Worm (Caenorhabditis elegans): ENCODE data around the gene C46C2.7.

The C46C2.7 gene

ce11 chrIV:9218415-9218814 is 23.8 kb downstream of the C46C2.7 start:
- TF ChIP-seq tbx-37 (GFP tag; conservative IDR thresholded peaks at IDR 0.05): no peak
- TF ChIP-seq F13C5.2 (tag; optimal IDR thresholded peaks at IDR 0.05): no peak
- no peak for TF ChIP-seq tbx-11 (GFP tag; IDR thresholded peaks at IDR 0.05)
- no peak for TF ChIP-seq pes-1 (GFP tag; IDR thresholded peaks at IDR 0.05)
- TF ChIP-seq ama-1 (optimal IDR thresholded peaks at IDR 0.05): no peak
- TF ChIP-seq scrt-1 (GFP tag; IDR thresholded peaks at IDR 0.05): no peak
- no peak for TF ChIP-seq hmbx-1 (tag; optimal IDR thresholded peaks at IDR 0.05)
- TF ChIP-seq hnd-1 (tag; optimal IDR thresholded peaks at IDR 0.05): no peak
- TF ChIP-seq aly-1 (tag; optimal IDR thresholded peaks at IDR 0.05): no peak
- no peak for TF ChIP-seq ceh-36 (tag; optimal IDR thresholded peaks at IDR 0.05)

DNA sequence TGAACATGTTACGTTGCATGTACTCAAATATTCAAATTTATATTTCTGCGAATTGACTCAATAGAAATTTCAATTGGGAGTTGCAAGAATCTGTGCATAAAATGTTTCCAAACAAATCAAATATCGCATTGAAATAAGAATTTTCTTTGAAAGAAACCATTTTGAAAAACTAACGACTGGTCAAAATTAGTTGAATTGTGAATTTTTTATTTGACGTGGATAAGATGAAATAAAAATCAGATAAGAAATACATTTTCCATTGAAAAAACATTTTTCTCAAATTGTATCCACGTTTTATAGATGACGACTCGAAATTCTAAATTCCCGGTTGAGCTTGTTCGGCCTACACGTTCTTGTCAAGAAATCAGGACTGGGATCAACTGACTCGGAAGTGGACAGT is 30.2 kb downstream of the C46C2.7 start, which contains the start of gene C46C2.3:
C46C2.3 (plus strand) TSS at position 301 of the 400 bp plus-strand sequence.
- TF ChIP-seq hmbx-1 (tag; optimal IDR thresholded peaks at IDR 0.05) (no peak), ceh-36 (tag; optimal IDR thresholded peaks at IDR 0.05) (no peak), tbx-37 (GFP tag; conservative IDR thresholded peaks at IDR 0.05) (no peak), tra-4 (tag; optimal IDR thresholded peaks at IDR 0.05) (no peak)

- TF ChIP-seq tbx-11 (GFP tag; IDR thresholded peaks at IDR 0.05): no peak
- no peak for TF ChIP-seq pes-1 (GFP tag; IDR thresholded peaks at IDR 0.05)
- no peak for TF ChIP-seq sea-1 (GFP tag; conservative IDR thresholded peaks at IDR 0.05)
- no peak for TF ChIP-seq ceh-36 (tag; optimal IDR thresholded peaks at IDR 0.05)
- TF ChIP-seq tbx-37 (GFP tag; conservative IDR thresholded peaks at IDR 0.05): no peak
- TF ChIP-seq aly-1 (tag; optimal IDR thresholded peaks at IDR 0.05): no peak
- TF ChIP-seq flt-1 (GFP tag; IDR thresholded peaks at IDR 0.05): no peak
- TF ChIP-seq scrt-1 (GFP tag; IDR thresholded peaks at IDR 0.05): no peak
- no peak for TF ChIP-seq ceh-13 (GFP tag; optimal IDR thresholded peaks at IDR 0.05)
- TF ChIP-seq B0310.2 (tag; optimal IDR thresholded peaks at IDR 0.05): no peak
Measured at ce11 chrIV:9227650-9228049, 33.0 kb downstream of the C46C2.7 start.

ce11 chrIV:9232421-9233141 is 38.0 kb downstream of the C46C2.7 start, which contains the start of gene Y11D7A.3:
Gene Y11D7A.3 (plus strand): TSS chrIV:9233091.
- TF ChIP-seq ceh-13 (GFP tag; optimal IDR thresholded peaks at IDR 0.05): no peak
- no peak for TF ChIP-seq hmbx-1 (tag; optimal IDR thresholded peaks at IDR 0.05)
- no peak for TF ChIP-seq hnd-1 (tag; optimal IDR thresholded peaks at IDR 0.05)
- no peak for TF ChIP-seq B0310.2 (tag; optimal IDR thresholded peaks at IDR 0.05)
- no peak for TF ChIP-seq aly-1 (tag; optimal IDR thresholded peaks at IDR 0.05)
- no peak for TF ChIP-seq sea-1 (GFP tag; conservative IDR thresholded peaks at IDR 0.05)
- TF ChIP-seq scrt-1 (GFP tag; IDR thresholded peaks at IDR 0.05): no peak
- TF ChIP-seq tbx-37 (GFP tag; conservative IDR thresholded peaks at IDR 0.05): no peak
- no peak for TF ChIP-seq tra-4 (tag; optimal IDR thresholded peaks at IDR 0.05)

DNA sequence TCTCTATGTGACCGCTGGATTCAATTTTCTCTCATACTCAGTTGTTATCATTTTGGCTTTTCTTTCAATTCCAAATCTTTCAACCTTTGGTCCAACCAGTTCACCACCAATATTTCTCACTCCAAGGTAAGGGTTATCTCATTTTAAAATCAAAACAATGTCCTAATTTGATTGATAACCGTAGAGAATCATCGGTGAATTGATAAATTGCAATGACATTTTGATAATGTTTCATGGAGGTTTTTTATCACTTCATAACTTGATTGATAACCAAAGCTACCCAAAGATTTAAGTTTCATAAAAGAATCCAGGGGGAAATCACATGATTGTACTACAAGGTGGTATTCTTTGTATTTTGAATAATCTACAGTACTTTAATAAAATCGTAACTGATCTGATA is 44.5 kb downstream of the C46C2.7 start:
- no peak for TF ChIP-seq tbx-37 (GFP tag; conservative IDR thresholded peaks at IDR 0.05)
- no peak for TF ChIP-seq hmbx-1 (tag; optimal IDR thresholded peaks at IDR 0.05)
- no peak for TF ChIP-seq flt-1 (GFP tag; IDR thresholded peaks at IDR 0.05)
- TF ChIP-seq hmg-4 (GFP tag; optimal IDR thresholded peaks at IDR 0.05): no peak
- no peak for TF ChIP-seq ama-1 (optimal IDR thresholded peaks at IDR 0.05)
- TF ChIP-seq ceh-36 (tag; optimal IDR thresholded peaks at IDR 0.05): no peak
- no peak for TF ChIP-seq scrt-1 (GFP tag; IDR thresholded peaks at IDR 0.05)
- no peak for TF ChIP-seq F13C5.2 (tag; optimal IDR thresholded peaks at IDR 0.05)
- no peak for TF ChIP-seq tra-4 (tag; optimal IDR thresholded peaks at IDR 0.05)
- TF ChIP-seq tbx-11 (GFP tag; IDR thresholded peaks at IDR 0.05): no peak
- TF ChIP-seq B0310.2 (tag; optimal IDR thresholded peaks at IDR 0.05): no peak
- TF ChIP-seq pes-1 (GFP tag; IDR thresholded peaks at IDR 0.05): no peak
- no peak for TF ChIP-seq aly-1 (tag; optimal IDR thresholded peaks at IDR 0.05)
- TF ChIP-seq ets-7 (tag; optimal IDR thresholded peaks at IDR 0.05): no peak
- no peak for TF ChIP-seq hnd-1 (tag; optimal IDR thresholded peaks at IDR 0.05)

ce11 chrIV:9243670-9244069 is 49.0 kb downstream of the C46C2.7 start, which contains the start of gene rab-28:
Gene rab-28 (minus strand): TSS chrIV:9244012.
- TF ChIP-seq hmg-4 (GFP tag; optimal IDR thresholded peaks at IDR 0.05) (no peak), ets-7 (tag; optimal IDR thresholded peaks at IDR 0.05) (no peak), hnd-1 (tag; optimal IDR thresholded peaks at IDR 0.05) (no peak), tbx-37 (GFP tag; conservative IDR thresholded peaks at IDR 0.05) (no peak), ceh-13 (GFP tag; optimal IDR thresholded peaks at IDR 0.05) (no peak)

ce11 chrIV:9245423-9245822 is 50.8 kb downstream of the C46C2.7 start, which contains the start of gene Y11D7A.5:
Gene Y11D7A.5 (minus strand): TSS chrIV:9245523.
- TF ChIP-seq ceh-13 (GFP tag; optimal IDR thresholded peaks at IDR 0.05) (no peak), aly-1 (tag; optimal IDR thresholded peaks at IDR 0.05) (no peak), hnd-1 (tag; optimal IDR thresholded peaks at IDR 0.05) (no peak), hmbx-1 (tag; optimal IDR thresholded peaks at IDR 0.05) (no peak)
